Worm (Caenorhabditis elegans): ENCODE results near the gene nhr-271.

The nhr-271 gene

DNA sequence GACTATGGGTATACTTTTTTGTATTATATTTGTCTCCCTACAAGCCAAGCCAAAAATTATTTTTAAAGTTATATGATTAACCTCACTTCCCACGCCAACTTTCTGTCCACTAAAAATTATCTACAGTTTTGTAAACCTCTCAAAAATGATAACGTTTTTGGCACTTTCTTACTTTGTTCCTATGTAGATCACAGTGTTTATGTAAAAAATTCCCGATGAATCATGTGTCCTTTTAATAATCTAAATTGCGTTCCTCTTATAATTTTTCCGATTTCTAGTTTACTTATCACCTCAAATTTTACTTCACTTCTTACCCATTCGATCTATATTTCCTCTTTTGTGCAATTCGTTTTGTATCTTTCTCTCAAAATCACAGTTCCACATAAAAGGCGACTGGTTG is 24.0 kb upstream of the nhr-271 start:
- TF ChIP-seq dpff-1 (tag; optimal IDR thresholded peaks at IDR 0.05) (no peak), nhr-80 (tag; optimal IDR thresholded peaks at IDR 0.05) (peak; percentile 23)

DNA sequence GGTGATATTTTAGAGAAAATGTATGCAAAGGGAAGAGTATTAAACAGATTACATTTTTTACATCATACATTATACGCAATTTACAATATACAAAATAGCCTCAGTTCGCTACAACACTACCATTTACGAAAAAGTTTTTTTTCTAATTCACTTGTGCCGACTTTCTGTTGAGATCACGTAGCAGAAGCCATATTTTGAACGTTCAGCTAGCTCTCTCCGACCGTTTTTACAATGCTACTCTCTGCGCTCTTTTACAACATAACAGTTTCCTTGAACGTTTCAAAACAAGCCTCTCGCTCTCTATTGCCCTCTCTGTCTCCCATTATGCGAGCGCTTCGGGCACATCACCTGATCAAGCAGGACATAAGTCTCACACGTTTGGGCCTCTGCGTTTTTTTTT is 22.8 kb upstream of the nhr-271 start, which contains the start of gene T03E6.8:
Gene T03E6.8 (minus strand): TSS at position 101 of the 400 bp plus-strand sequence.
- no peak for TF ChIP-seq B0261.1 (tag; optimal IDR thresholded peaks at IDR 0.05)
- TF ChIP-seq bed-2 (GFP tag; IDR thresholded peaks at IDR 0.05), result no peak
- no peak for TF ChIP-seq tbp1 (GFP tag; optimal IDR thresholded peaks at IDR 0.05)
- TF ChIP-seq athp-1 (tag; optimal IDR thresholded peaks at IDR 0.05), result no peak
- no peak for TF ChIP-seq nhr-27 (tag; optimal IDR thresholded peaks at IDR 0.05)

DNA sequence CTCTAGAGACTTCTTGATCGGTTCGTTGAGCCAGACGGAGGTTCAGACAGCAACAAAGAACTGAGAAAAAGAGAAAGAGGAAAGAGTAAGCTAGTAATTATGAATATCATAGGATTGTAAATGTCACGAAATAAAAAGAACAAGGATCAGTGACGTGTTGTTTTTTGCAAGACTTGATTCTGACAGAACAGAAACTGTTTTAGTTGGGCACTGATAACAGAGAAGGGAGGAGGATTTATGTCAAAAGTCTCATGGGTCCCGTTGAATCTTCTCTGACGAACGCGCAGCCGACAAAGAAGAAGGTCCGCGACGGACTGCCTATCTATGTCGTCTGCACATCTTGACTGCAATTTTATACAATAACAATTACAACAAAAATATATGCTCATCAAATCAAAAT is 20.3 kb upstream of the nhr-271 start, which contains the start of gene T03E6.9:
Gene T03E6.9 (minus strand): TSS at position 101 of the 400 bp plus-strand sequence.
- TF ChIP-seq lag-1 (GFP tag; IDR thresholded peaks at IDR 0.05) (no peak), B0261.1 (tag; optimal IDR thresholded peaks at IDR 0.05) (no peak), unc-62 (GFP tag; optimal IDR thresholded peaks at IDR 0.05) (no peak), nfyb-1 (GFP tag; IDR thresholded peaks at IDR 0.05) (no peak), efl-1 (GFP tag; optimal IDR thresholded peaks at IDR 0.05) (no peak), let-607 (tag; optimal IDR thresholded peaks at IDR 0.05) (no peak), ztf-22 (GFP tag; optimal IDR thresholded peaks at IDR 0.05) (no peak), bed-2 (GFP tag; IDR thresholded peaks at IDR 0.05) (no peak), sptf-2 (GFP tag; optimal IDR thresholded peaks at IDR 0.05) (no peak), die-1 (tag; optimal IDR thresholded peaks at IDR 0.05) (no peak), F39B2.1 (GFP tag; IDR thresholded peaks at IDR 0.05) (no peak), lsy-27 (tag; optimal IDR thresholded peaks at IDR 0.05; ENCODE audit: borderline replicate concordance, insufficient read depth) (no peak), B0035.1 (tag; optimal IDR thresholded peaks at IDR 0.05) (no peak), zim-3 (tag; optimal IDR thresholded peaks at IDR 0.05) (no peak), egl-44 (GFP tag; IDR thresholded peaks at IDR 0.05) (no peak), lsl-1 (GFP tag; optimal IDR thresholded peaks at IDR 0.05) (no peak)

DNA sequence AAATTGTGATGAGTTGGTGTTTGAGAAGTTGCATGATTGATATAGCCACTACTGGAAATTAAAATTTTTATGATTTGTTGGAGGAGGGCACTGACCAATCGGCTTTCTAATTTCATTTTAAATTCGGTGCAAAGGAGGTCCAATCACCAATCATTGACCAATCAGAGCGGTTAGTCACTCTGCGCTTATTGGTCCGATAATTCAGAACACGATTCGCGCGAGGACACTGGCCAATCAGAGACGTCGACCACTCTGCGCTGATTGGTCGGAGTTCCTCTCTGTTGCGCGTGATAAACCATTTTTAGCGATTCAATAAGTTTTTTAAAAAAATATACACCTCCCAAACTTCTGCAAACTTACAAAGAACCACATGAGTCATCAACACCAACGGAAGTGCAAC is 19.5 kb upstream of the nhr-271 start:
- 0 out of 2 replicates have a peak, but pooled peaks have one; percentile 14 for TF ChIP-seq cebp-1 (GFP tag; IDR thresholded peaks at IDR 0.05)
- no peak for TF ChIP-seq cebp-1 (tag; optimal IDR thresholded peaks at IDR 0.05)
- TF ChIP-seq snpc-3.4 (tag; optimal IDR thresholded peaks at IDR 0.05), result no peak

DNA sequence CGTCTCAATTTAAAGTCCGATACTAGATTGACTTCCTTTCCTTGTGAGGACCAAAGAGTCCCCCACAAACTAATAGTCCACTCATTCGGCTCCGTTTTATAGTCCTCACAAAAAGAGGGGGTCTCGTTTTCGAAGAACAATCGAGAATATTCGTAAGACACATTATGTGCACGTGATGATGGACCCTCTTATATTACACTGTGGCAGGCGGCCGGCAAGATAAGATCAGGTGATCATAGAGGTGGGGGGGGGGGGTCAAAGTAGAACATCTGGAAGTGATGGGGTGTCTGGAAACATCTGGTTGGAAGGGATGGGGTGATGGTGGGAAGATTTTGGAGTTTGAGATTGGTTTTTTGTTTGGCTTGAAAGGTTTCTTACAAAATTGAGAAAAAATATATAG is 18.1 kb upstream of the nhr-271 start:
- TF ChIP-seq madf-6 (GFP tag; IDR thresholded peaks at IDR 0.05) (0 out of 2 replicates have a peak, but pooled peaks have one; percentile 8), C06A6.2 (GFP tag; conservative IDR thresholded peaks at IDR 0.05) (peak; percentile 64; the same call in 1 of the 2 replicates), dox-1 (GFP tag; IDR thresholded peaks at IDR 0.05) (0 out of 2 replicates have a peak, but pooled peaks have one; percentile 25), pbrm-1 (GFP tag; IDR thresholded peaks at IDR 0.05) (peak; percentile 28; the same call in 1 of the 2 replicates), F22D6.2 (tag; optimal IDR thresholded peaks at IDR 0.05) (no peak), mcd-1 (GFP tag; IDR thresholded peaks at IDR 0.05) (0 out of 2 replicates have a peak, but pooled peaks have one; percentile 12), hsf-1 (GFP tag; IDR thresholded peaks at IDR 0.05) (peak; percentile 85), let-526 (GFP tag; IDR thresholded peaks at IDR 0.05) (0 out of 2 replicates have a peak, but pooled peaks have one; percentile 61), madf-10 (tag; optimal IDR thresholded peaks at IDR 0.05) (no peak), cebp-1 (GFP tag; IDR thresholded peaks at IDR 0.05) (no peak), cebp-1 (tag; optimal IDR thresholded peaks at IDR 0.05) (no peak), Y53G8AR.9 (GFP tag; conservative IDR thresholded peaks at IDR 0.05) (0 out of 2 replicates have a peak, but pooled peaks have one; percentile 13), nhr-179 (tag; optimal IDR thresholded peaks at IDR 0.05) (no peak)

Measured in whole organism, young adult.